Fruit fly (Drosophila melanogaster): ENCODE data around the gene CarT.

The CarT gene

dm6 chr2L:20768568-20769071, 38.5 kb upstream of the CarT start:
- TF ChIP-seq dsf (GFP tag; optimal IDR thresholded peaks at IDR 0.05; ENCODE audit: borderline replicate concordance), result no peak
- TF ChIP-seq Hr83 (GFP tag; optimal IDR thresholded peaks at IDR 0.05; ENCODE audit: poor library complexity, severe bottlenecking), result no peak
- no peak for TF ChIP-seq pan (optimal IDR thresholded peaks at IDR 0.05)
- TF ChIP-seq HLH106 (tag; optimal IDR thresholded peaks at IDR 0.05), result no peak
- no peak for TF ChIP-seq N (GFP tag; optimal IDR thresholded peaks at IDR 0.05)
- TF ChIP-seq Myc (optimal IDR thresholded peaks at IDR 0.05), result no peak
- no peak for TF ChIP-seq lola (GFP tag; optimal IDR thresholded peaks at IDR 0.05)
- TF ChIP-seq rgr (GFP tag; optimal IDR thresholded peaks at IDR 0.05), result no peak
- TF ChIP-seq foxo (GFP tag; optimal IDR thresholded peaks at IDR 0.05), result no peak
- no peak for TF ChIP-seq Rel (GFP tag; optimal IDR thresholded peaks at IDR 0.05)
- TF ChIP-seq Rel (tag; optimal IDR thresholded peaks at IDR 0.05), result no peak
- TF ChIP-seq fru (GFP tag; optimal IDR thresholded peaks at IDR 0.05), result no peak
- TF ChIP-seq sage (GFP tag; optimal IDR thresholded peaks at IDR 0.05), result no peak
- no peak for TF ChIP-seq woc (GFP tag; optimal IDR thresholded peaks at IDR 0.05)
- TF ChIP-seq usp (GFP tag; optimal IDR thresholded peaks at IDR 0.05), result no peak
- no peak for TF ChIP-seq CG9705 (GFP tag; optimal IDR thresholded peaks at IDR 0.05)
- TF ChIP-seq Dfd (GFP tag; optimal IDR thresholded peaks at IDR 0.05), result no peak
- TF ChIP-seq Mio (GFP tag; optimal IDR thresholded peaks at IDR 0.05), result no peak
- TF ChIP-seq dmrt93B (GFP tag; optimal IDR thresholded peaks at IDR 0.05), result no peak

- peak; percentile 99 for TF ChIP-seq Dfd (GFP tag; optimal IDR thresholded peaks at IDR 0.05)
- TF ChIP-seq Dif (GFP tag; optimal IDR thresholded peaks at IDR 0.05; ENCODE audit: partially characterized antibody), result no peak
Observed at dm6 chr2L:20764663-20765062, 34.6 kb upstream of the CarT start.

dm6 chr2L:20761951-20762538, 32.0 kb upstream of the CarT start:
- TF ChIP-seq OdsH (GFP tag; optimal IDR thresholded peaks at IDR 0.05) (peak; percentile 88), woc (GFP tag; optimal IDR thresholded peaks at IDR 0.05) (peak; percentile 40), HLH106 (tag; optimal IDR thresholded peaks at IDR 0.05) (peak; percentile 82), rgr (GFP tag; optimal IDR thresholded peaks at IDR 0.05) (peak; percentile 91), jim (GFP tag; optimal IDR thresholded peaks at IDR 0.05) (no peak), dsf (GFP tag; optimal IDR thresholded peaks at IDR 0.05; ENCODE audit: borderline replicate concordance) (peak; percentile 49), sage (GFP tag; optimal IDR thresholded peaks at IDR 0.05) (peak; percentile 73), dmrt93B (GFP tag; optimal IDR thresholded peaks at IDR 0.05) (peak; percentile 59), ey (GFP tag; optimal IDR thresholded peaks at IDR 0.05) (peak; percentile 64), psq (GFP tag; optimal IDR thresholded peaks at IDR 0.05) (peak; percentile 86), pan (optimal IDR thresholded peaks at IDR 0.05) (no peak), Rel (GFP tag; optimal IDR thresholded peaks at IDR 0.05) (peak; percentile 9), Rel (tag; optimal IDR thresholded peaks at IDR 0.05) (peak; percentile 42), CG9705 (GFP tag; optimal IDR thresholded peaks at IDR 0.05) (peak; percentile 6), Sp1 (GFP tag; optimal IDR thresholded peaks at IDR 0.05) (peak; percentile 81), Mio (GFP tag; optimal IDR thresholded peaks at IDR 0.05) (no peak), brk (GFP tag; optimal IDR thresholded peaks at IDR 0.05) (peak; percentile 79), CG32264 (GFP tag; optimal IDR thresholded peaks at IDR 0.05) (no peak), usp (GFP tag; optimal IDR thresholded peaks at IDR 0.05) (no peak), sv (GFP tag; optimal IDR thresholded peaks at IDR 0.05) (peak; percentile 33), Hnf4 (GFP tag; optimal IDR thresholded peaks at IDR 0.05) (peak; percentile 74), foxo (GFP tag; optimal IDR thresholded peaks at IDR 0.05) (peak in 1 of 2 experiments; percentile 89), fru (GFP tag; optimal IDR thresholded peaks at IDR 0.05) (peak; percentile 58), h (GFP tag; optimal IDR thresholded peaks at IDR 0.05) (peak; percentile 88), Jra (GFP tag; optimal IDR thresholded peaks at IDR 0.05) (peak; percentile 46), Myc (optimal IDR thresholded peaks at IDR 0.05) (no peak), br (GFP tag; optimal IDR thresholded peaks at IDR 0.05) (peak; percentile 27)

dm6 chr2L:20760956-20761355, 30.9 kb upstream of the CarT start:
- no peak for TF ChIP-seq Vsx2 (GFP tag; optimal IDR thresholded peaks at IDR 0.05; ENCODE audit: partially characterized antibody)
- TF ChIP-seq br (GFP tag; optimal IDR thresholded peaks at IDR 0.05), result no peak
- no peak for TF ChIP-seq CG32264 (GFP tag; optimal IDR thresholded peaks at IDR 0.05)
- no peak for TF ChIP-seq foxo (GFP tag; optimal IDR thresholded peaks at IDR 0.05)
- TF ChIP-seq dl (GFP tag; optimal IDR thresholded peaks at IDR 0.05; ENCODE audit: insufficient read depth in 1 of 2, partially characterized antibody in 2 of 2), result no peak
- TF ChIP-seq Hr83 (GFP tag; optimal IDR thresholded peaks at IDR 0.05; ENCODE audit: poor library complexity, severe bottlenecking), result no peak
- TF ChIP-seq Rel (GFP tag; optimal IDR thresholded peaks at IDR 0.05), result no peak
- TF ChIP-seq Rel (tag; optimal IDR thresholded peaks at IDR 0.05), result peak; percentile 100
- TF ChIP-seq GATAd (GFP tag; optimal IDR thresholded peaks at IDR 0.05), result no peak
- TF ChIP-seq ey (GFP tag; optimal IDR thresholded peaks at IDR 0.05), result no peak
- TF ChIP-seq Abd-B (GFP tag; optimal IDR thresholded peaks at IDR 0.05), result no peak
- TF ChIP-seq N (GFP tag; optimal IDR thresholded peaks at IDR 0.05), result no peak
- no peak for TF ChIP-seq OdsH (GFP tag; optimal IDR thresholded peaks at IDR 0.05)
- no peak for TF ChIP-seq dsf (GFP tag; optimal IDR thresholded peaks at IDR 0.05; ENCODE audit: borderline replicate concordance)
- no peak for TF ChIP-seq brk (GFP tag; optimal IDR thresholded peaks at IDR 0.05)
- no peak for TF ChIP-seq CG9705 (GFP tag; optimal IDR thresholded peaks at IDR 0.05)
- TF ChIP-seq Sp1 (GFP tag; optimal IDR thresholded peaks at IDR 0.05), result no peak
- TF ChIP-seq h (GFP tag; optimal IDR thresholded peaks at IDR 0.05), result peak; percentile 16
- TF ChIP-seq rgr (GFP tag; optimal IDR thresholded peaks at IDR 0.05), result peak; percentile 24
- no peak for TF ChIP-seq woc (GFP tag; optimal IDR thresholded peaks at IDR 0.05)
- TF ChIP-seq Mio (GFP tag; optimal IDR thresholded peaks at IDR 0.05), result no peak
- no peak for TF ChIP-seq sage (GFP tag; optimal IDR thresholded peaks at IDR 0.05)
- no peak for TF ChIP-seq Hnf4 (GFP tag; optimal IDR thresholded peaks at IDR 0.05)
- TF ChIP-seq pan (optimal IDR thresholded peaks at IDR 0.05), result no peak
- no peak for TF ChIP-seq psq (GFP tag; optimal IDR thresholded peaks at IDR 0.05)

Measured in whole organism, wandering third instar larva.